Worm (Caenorhabditis elegans) whole organism, L3 larva: ENCODE results near the gene Y49E10.4.

Experiments
- ama-1 ChIP-seq: fragments of 150-350 bp; optimal IDR thresholded peaks from 2 replicates; lab custom pipeline; 2018
- daf-12 ChIP-seq: fragments of 150-350 bp; optimal IDR thresholded peaks from 2 replicates; lab custom pipeline; 2014; ENCODE audit warnings: missing biosample characterization, missing genetic modification reagents, missing genetic modification characterization
- elt-2 ChIP-seq: sonication (generic microtip); optimal IDR thresholded peaks from 2 replicates; lab custom pipeline; 2016; ENCODE audit warnings: missing genetic modification reagents, mild to moderate bottlenecking, missing genetic modification characterization, missing compliant biosample characterization
- elt-3 ChIP-seq, 3 experiments: fragments of 150-350 bp in 1 of 3; sonication (generic microtip) in 2 of 3; optimal IDR thresholded peaks; 2 replicates in 2 of 3; 4 replicates in 1 of 3; lab custom pipeline; 2014 to 2017; ENCODE audit warnings: missing biosample characterization in 3 of 3, missing genetic modification characterization in 3 of 3
- lsy-12 ChIP-seq: sonication (generic microtip); optimal IDR thresholded peaks from 2 replicates; lab custom pipeline; 2016; ENCODE audit warnings: mild to moderate bottlenecking, missing genetic modification characterization, missing compliant biosample characterization
- nhr-11 ChIP-seq: fragments of 150-350 bp; optimal IDR thresholded peaks from 2 replicates; lab custom pipeline; 2014; ENCODE audit warnings: missing biosample characterization, missing genetic modification characterization
- nhr-12 ChIP-seq: fragments of 150-350 bp; optimal IDR thresholded peaks from 2 replicates; lab custom pipeline; 2014; ENCODE audit warnings: missing biosample characterization, missing genetic modification characterization
- nhr-28 ChIP-seq: fragments of 150-350 bp; optimal IDR thresholded peaks from 2 replicates; lab custom pipeline; 2014; ENCODE audit warnings: missing biosample characterization, missing genetic modification characterization
- nhr-76 ChIP-seq: fragments of 150-350 bp; sonication (generic microtip); optimal IDR thresholded peaks from 5 replicates; lab custom pipeline; 2014; ENCODE audit warnings: missing biosample characterization, missing genetic modification characterization
- pha-4 ChIP-seq: fragments of 150-350 bp; optimal IDR thresholded peaks from 2 replicates; lab custom pipeline; 2014; ENCODE audit warnings: missing biosample characterization, missing genetic modification reagents, missing genetic modification characterization
- skn-1 ChIP-seq: fragments of 150-350 bp; optimal IDR thresholded peaks from 2 replicates; lab custom pipeline; 2014; ENCODE audit warnings: missing biosample characterization, missing genetic modification characterization
- unc-39 ChIP-seq: sonication (generic microtip); optimal IDR thresholded peaks from 4 replicates; lab custom pipeline; 2017; ENCODE audit warnings: missing biosample characterization, missing genetic modification characterization
- unc-62 ChIP-seq: fragments of 150-350 bp; sonication (generic microtip); optimal IDR thresholded peaks from 4 replicates; lab custom pipeline; 2014; ENCODE audit warnings: missing biosample characterization, missing genetic modification reagents, missing genetic modification characterization
- ztf-11 ChIP-seq: fragments of 150-350 bp; optimal IDR thresholded peaks from 2 replicates; lab custom pipeline; 2014; ENCODE audit warnings: missing biosample characterization, missing genetic modification characterization

- TF ChIP-seq nhr-28 (tag; lab: Kevin White, UChicago) (no peak), ama-1 (no peak), nhr-76 (tag; lab: Kevin White, UChicago) (no peak), ztf-11 (tag; lab: Kevin White, UChicago) (no peak), lsy-12 (tag; lab: Kevin White, UChicago) (no peak), nhr-12 (no peak), nhr-11 (tag; lab: Kevin White, UChicago) (no peak), pha-4 (tag; lab: Kevin White, UChicago) (no peak), elt-2 (tag; lab: Kevin White, UChicago) (no peak), unc-62 (no peak), daf-12 (tag; lab: Kevin White, UChicago) (no peak), unc-39 (no peak), skn-1 (tag; lab: Kevin White, UChicago) (no peak), elt-3 (tag; optimal IDR thresholded peaks at IDR 0.05; lab: Kevin White, UChicago) (no peak)
These were observed 34.6 kb downstream of the Y49E10.4 start for ce11 chrIII:12349027-12349426.
